Fruit fly (Drosophila melanogaster) whole organism, prepupa: ENCODE data around the gene CG14708.

Source experiments
- CG11902 ChIP-seq: fragments of 200-800 bp; sonication (Bioruptor generic); optimal IDR thresholded peaks from 3 replicates; lab custom pipeline; 2016; ENCODE audit warnings: missing biosample characterization, missing genetic modification characterization
- CG3032 ChIP-seq: fragments of 200-800 bp; optimal IDR thresholded peaks from 2 replicates; lab custom pipeline; 2019; ENCODE audit warnings: missing biosample characterization, mild to moderate bottlenecking, missing genetic modification characterization, moderate library complexity
- CG31627 ChIP-seq: fragments of 200-800 bp; sonication (Bioruptor generic); optimal IDR thresholded peaks from 3 replicates; lab custom pipeline; 2016; ENCODE audit warnings: missing biosample characterization, missing genetic modification characterization
- CG32006 ChIP-seq: fragments of 200-800 bp; sonication (Bioruptor generic); optimal IDR thresholded peaks from 3 replicates; lab custom pipeline; 2017; ENCODE audit warnings: missing biosample characterization, mild to moderate bottlenecking, missing genetic modification characterization
- CG6276 ChIP-seq: fragments of 200-800 bp; sonication (Bioruptor generic); optimal IDR thresholded peaks from 2 replicates; lab custom pipeline; 2017; ENCODE audit warnings: missing biosample characterization, mild to moderate bottlenecking, missing genetic modification characterization
- CG6792 ChIP-seq: fragments of 200-800 bp; sonication (Bioruptor generic); optimal IDR thresholded peaks from 3 replicates; lab custom pipeline; 2016; ENCODE audit warnings: missing biosample characterization, missing genetic modification characterization
- Eip78C ChIP-seq: fragments of 200-800 bp; sonication (Bioruptor generic); peaks from one replicate; lab custom pipeline; 2016; ENCODE audit warnings: missing biosample characterization, missing genetic modification characterization
- Ets21C ChIP-seq: fragments of 200-800 bp; sonication (Bioruptor generic); optimal IDR thresholded peaks from 3 replicates; lab custom pipeline; 2016; ENCODE audit warnings: missing biosample characterization, missing genetic modification characterization
- Hr38 ChIP-seq: sonication (Bioruptor generic); optimal IDR thresholded peaks from 2 replicates; lab custom pipeline; 2016; ENCODE audit warnings: missing biosample characterization, missing genetic modification characterization
- Hr39 ChIP-seq: fragments of 200-800 bp; sonication (Bioruptor generic); optimal IDR thresholded peaks from 2 replicates; lab custom pipeline; 2016; ENCODE audit warnings: missing biosample characterization, missing genetic modification characterization
- Hr4 ChIP-seq: fragments of 200-800 bp; sonication (Bioruptor generic); optimal IDR thresholded peaks from 3 replicates; lab custom pipeline; 2016; ENCODE audit warnings: missing biosample characterization, missing genetic modification characterization
- OdsH ChIP-seq: fragments of 200-800 bp; sonication (Bioruptor generic); optimal IDR thresholded peaks from 3 replicates; lab custom pipeline; 2016; ENCODE audit warnings: missing biosample characterization, missing genetic modification characterization
- Smox ChIP-seq: fragments of 200-800 bp; sonication (Bioruptor generic); optimal IDR thresholded peaks from 3 replicates; lab custom pipeline; 2016; ENCODE audit warnings: missing biosample characterization, missing genetic modification characterization
- Sox102F ChIP-seq: fragments of 200-800 bp; sonication (Bioruptor generic); optimal IDR thresholded peaks from 2 replicates; lab custom pipeline; 2016; ENCODE audit warnings: missing biosample characterization, mild to moderate bottlenecking, missing genetic modification characterization
- Sox14 ChIP-seq: fragments of 200-800 bp; sonication (Bioruptor generic); optimal IDR thresholded peaks from 3 replicates; lab custom pipeline; 2016; ENCODE audit warnings: missing biosample characterization, missing genetic modification characterization
- achi ChIP-seq: fragments of 200-800 bp; sonication (Bioruptor generic); optimal IDR thresholded peaks from 3 replicates; lab custom pipeline; 2016; ENCODE audit warnings: missing biosample characterization, missing genetic modification characterization
- dac ChIP-seq: fragments of 200-800 bp; sonication (Bioruptor generic); optimal IDR thresholded peaks from 2 replicates; lab custom pipeline; 2017; ENCODE audit warnings: missing biosample characterization, mild to moderate bottlenecking, missing genetic modification characterization
- dsx ChIP-seq: fragments of 200-800 bp; optimal IDR thresholded peaks from 3 replicates; lab custom pipeline; 2019; ENCODE audit warnings: missing biosample characterization, mild to moderate bottlenecking, missing genetic modification characterization, moderate library complexity; ENCODE audit not compliant: poor library complexity, severe bottlenecking
- eg ChIP-seq: fragments of 200-800 bp; sonication (Bioruptor generic); IDR thresholded peaks from 3 replicates; pipeline ENCODE4 v1.3.6; 2022; ENCODE audit warnings: missing biosample characterization, missing genetic modification characterization
- net ChIP-seq: fragments of 200-800 bp; sonication (Bioruptor generic); optimal IDR thresholded peaks from 3 replicates; lab custom pipeline; 2016; ENCODE audit warnings: missing biosample characterization, missing genetic modification characterization
- ss ChIP-seq, 2 experiments: fragments of 200-800 bp; sonication (Bioruptor generic); optimal IDR thresholded peaks; 2 replicates in 1 of 2; 3 replicates in 1 of 2; lab custom pipeline; 2017 to 2018; ENCODE audit warnings: mild to moderate bottlenecking in 2 of 2, missing biosample characterization in 2 of 2, missing genetic modification characterization in 2 of 2, moderate library complexity in 1 of 2
- svp ChIP-seq: fragments of 200-800 bp; sonication (Bioruptor generic); peaks from one replicate; lab custom pipeline; 2016; ENCODE audit warnings: missing biosample characterization, missing genetic modification characterization
- topi ChIP-seq: fragments of 200-800 bp; sonication (Bioruptor generic); optimal IDR thresholded peaks from 3 replicates; lab custom pipeline; 2016; ENCODE audit warnings: missing biosample characterization, missing genetic modification characterization

The CG14708 gene

dm6 chr3R:11595523-11595922, 41.6 kb downstream of the CG14708 start (continued):
- TF ChIP-seq Smox (GFP tag; lab: Kevin White, UChicago) (no peak), OdsH (GFP tag; lab: Kevin White, UChicago) (no peak), CG3032 (tag; lab: Kevin White, UChicago) (peak; percentile 28), Hr4 (GFP tag; lab: Kevin White, UChicago) (no peak), CG11902 (GFP tag; lab: Kevin White, UChicago) (no peak), Sox102F (no peak), Hr38 (GFP tag; lab: Kevin White, UChicago) (no peak), Sox14 (peak; percentile 26), Hr39 (peak; percentile 21), topi (GFP tag; lab: Kevin White, UChicago) (no peak), net (GFP tag; lab: Kevin White, UChicago) (peak; percentile 41), dsx (no peak), Ets21C (no peak), achi (GFP tag; lab: Kevin White, UChicago) (peak; percentile 22), CG6276 (GFP tag; lab: Kevin White, UChicago) (peak; percentile 42), CG31627 (GFP tag; lab: Kevin White, UChicago) (no peak), CG6792 (GFP tag; lab: Kevin White, UChicago) (peak; percentile 2), dac (GFP tag; lab: Kevin White, UChicago) (peak; percentile 6), ss (GFP tag; optimal IDR thresholded peaks at IDR 0.05; lab: Kevin White, UChicago) (peak in 1 of 2 experiments; percentile 19), Eip78C (GFP tag; lab: Kevin White, UChicago) (peak; percentile 81)
- TF ChIP-seq, all 60 proteins: peak for 27

- no peak for TF ChIP-seq CG32006 (GFP tag; lab: Kevin White, UChicago)
- peak; percentile 7 for TF ChIP-seq Eip78C (GFP tag; lab: Kevin White, UChicago)
- 0 out of 3 replicates have a peak, but pooled peaks have one; percentile 19 for TF ChIP-seq eg (GFP tag; lab: Robert Waterston, UW)
- TF ChIP-seq CG6276 (GFP tag; lab: Kevin White, UChicago) = no peak
- peak; percentile 27 for TF ChIP-seq svp (GFP tag; lab: Kevin White, UChicago)
- TF ChIP-seq, all 60 proteins: peak for 3
These were observed 49.2 kb downstream of the CG14708 start for dm6 chr3R:11603136-11603535.
